Fruit fly (Drosophila melanogaster): ENCODE measurements around the gene Irk2.

dm6 chr3R:23509408-23509940, 9.8 kb downstream of the Irk2 start:
- TF ChIP-seq CG32121 (GFP tag; IDR thresholded peaks at IDR 0.05) (no peak), CG12605 (GFP tag; IDR thresholded peaks at IDR 0.05) (no peak), EcR (GFP tag; optimal IDR thresholded peaks at IDR 0.05) (peak; percentile 52), CG17806 (tag; optimal IDR thresholded peaks at IDR 0.05) (no peak), CG8301 (tag; optimal IDR thresholded peaks at IDR 0.05) (no peak), CG15710 (tag; optimal IDR thresholded peaks at IDR 0.05) (no peak), Pif1A (GFP tag; optimal IDR thresholded peaks at IDR 0.05) (no peak), CG34367 (tag; optimal IDR thresholded peaks at IDR 0.05) (no peak), CG14655 (GFP tag; optimal IDR thresholded peaks at IDR 0.05) (no peak), CG10348 (GFP tag; IDR thresholded peaks at IDR 0.05) (no peak), Pif1B (GFP tag; optimal IDR thresholded peaks at IDR 0.05) (no peak), CG4496 (GFP tag; IDR thresholded peaks at IDR 0.05) (no peak), CG9948 (tag; optimal IDR thresholded peaks at IDR 0.05) (no peak), rn (GFP tag; IDR thresholded peaks at IDR 0.05) (no peak)

Measured in whole organism, pupa.